Worm (Caenorhabditis elegans) whole organism, L3 larva: ENCODE results near the gene F02E8.4.

ENCODE experiments used
- R02D3.7 ChIP-seq: fragments of 150-350 bp; optimal IDR thresholded peaks from 2 replicates; lab custom pipeline; 2014; ENCODE audit warnings: missing biosample characterization, missing genetic modification characterization
- ZK546.5 ChIP-seq: sonication (generic microtip); optimal IDR thresholded peaks from 2 replicates; lab custom pipeline; 2017; ENCODE audit warnings: missing biosample characterization, missing genetic modification characterization
- aly-2 ChIP-seq: fragments of 150-350 bp; optimal IDR thresholded peaks from 2 replicates; lab custom pipeline; 2014; ENCODE audit warnings: missing biosample characterization, missing genetic modification characterization
- ama-1 ChIP-seq: fragments of 150-350 bp; optimal IDR thresholded peaks from 2 replicates; lab custom pipeline; 2018
- ceh-16 ChIP-seq: sonication (generic microtip); optimal IDR thresholded peaks from 2 replicates; lab custom pipeline; 2017; ENCODE audit warnings: missing biosample characterization, missing genetic modification characterization
- ceh-28 ChIP-seq: fragments of 150-350 bp; optimal IDR thresholded peaks from 2 replicates; lab custom pipeline; 2014; ENCODE audit warnings: missing biosample characterization, missing genetic modification reagents, missing genetic modification characterization
- ceh-82 ChIP-seq: fragments of 150-350 bp; optimal IDR thresholded peaks from 2 replicates; lab custom pipeline; 2014; ENCODE audit warnings: missing biosample characterization, missing genetic modification characterization
- ceh-9 ChIP-seq: sonication (generic microtip); optimal IDR thresholded peaks from 2 replicates; lab custom pipeline; 2018; ENCODE audit warnings: missing biosample characterization, missing genetic modification characterization
- daf-12 ChIP-seq: fragments of 150-350 bp; optimal IDR thresholded peaks from 2 replicates; lab custom pipeline; 2014; ENCODE audit warnings: missing biosample characterization, missing genetic modification reagents, missing genetic modification characterization
- egl-27 ChIP-seq: sonication (generic microtip); optimal IDR thresholded peaks from 4 replicates; lab custom pipeline; 2017; ENCODE audit warnings: missing biosample characterization, missing genetic modification reagents, missing genetic modification characterization
- egl-5 ChIP-seq: fragments of 150-350 bp; optimal IDR thresholded peaks from 2 replicates; lab custom pipeline; 2017; ENCODE audit warnings: missing biosample characterization, missing genetic modification reagents, missing genetic modification characterization, inconsistent platforms
- elt-1 ChIP-seq: fragments of 150-350 bp; optimal IDR thresholded peaks from 2 replicates; lab custom pipeline; 2014; ENCODE audit warnings: missing biosample characterization, missing genetic modification characterization
- elt-2 ChIP-seq: sonication (generic microtip); optimal IDR thresholded peaks from 2 replicates; lab custom pipeline; 2016; ENCODE audit warnings: missing genetic modification reagents, mild to moderate bottlenecking, missing genetic modification characterization, missing compliant biosample characterization
- elt-3 ChIP-seq, 3 experiments: fragments of 150-350 bp in 1 of 3; sonication (generic microtip) in 2 of 3; optimal IDR thresholded peaks; 2 replicates in 2 of 3; 4 replicates in 1 of 3; lab custom pipeline; 2014 to 2017; ENCODE audit warnings: missing biosample characterization in 3 of 3, missing genetic modification characterization in 3 of 3
- eor-1 ChIP-seq, 2 experiments: fragments of 150-350 bp; optimal IDR thresholded peaks; 2 replicates each; lab custom pipeline; 2014 to 2018; ENCODE audit warnings: missing biosample characterization in 2 of 2, missing genetic modification characterization in 2 of 2
- fkh-10 ChIP-seq: sonication (generic microtip); optimal IDR thresholded peaks from 2 replicates; lab custom pipeline; 2017; ENCODE audit warnings: missing biosample characterization, missing genetic modification reagents, missing genetic modification characterization
- fkh-2 ChIP-seq: fragments of 150-350 bp; optimal IDR thresholded peaks from 2 replicates; lab custom pipeline; 2014; ENCODE audit warnings: missing biosample characterization, missing genetic modification reagents, missing genetic modification characterization
- fos-1 ChIP-seq: fragments of 150-350 bp; optimal IDR thresholded peaks from 2 replicates; lab custom pipeline; 2014; ENCODE audit warnings: missing biosample characterization, missing genetic modification characterization
- hmg-11 ChIP-seq: sonication (generic microtip); optimal IDR thresholded peaks from 2 replicates; lab custom pipeline; 2016; ENCODE audit warnings: missing genetic modification characterization, missing compliant biosample characterization
- jun-1 ChIP-seq: fragments of 150-350 bp; optimal IDR thresholded peaks from 2 replicates; lab custom pipeline; 2014; ENCODE audit warnings: missing biosample characterization, missing genetic modification reagents, missing genetic modification characterization
- lin-15B ChIP-seq: fragments of 150-350 bp; optimal IDR thresholded peaks from 2 replicates; lab custom pipeline; 2014; ENCODE audit warnings: missing biosample characterization, missing genetic modification characterization
- lin-39 ChIP-seq: fragments of 150-350 bp; optimal IDR thresholded peaks from 2 replicates; lab custom pipeline; 2018; ENCODE audit warnings: missing biosample characterization, missing genetic modification reagents, missing genetic modification characterization
- lsy-12 ChIP-seq: sonication (generic microtip); optimal IDR thresholded peaks from 2 replicates; lab custom pipeline; 2016; ENCODE audit warnings: mild to moderate bottlenecking, missing genetic modification characterization, missing compliant biosample characterization
- mdl-1 ChIP-seq: fragments of 150-350 bp; optimal IDR thresholded peaks from 2 replicates; lab custom pipeline; 2014; ENCODE audit warnings: missing biosample characterization, missing genetic modification characterization
- mml-1 ChIP-seq: fragments of 150-350 bp; sonication (generic microtip); optimal IDR thresholded peaks from 3 replicates; lab custom pipeline; 2014; ENCODE audit warnings: missing biosample characterization, missing genetic modification characterization
- nfya-1 ChIP-seq: sonication (generic microtip); optimal IDR thresholded peaks from 2 replicates; lab custom pipeline; 2017; ENCODE audit warnings: missing genetic modification characterization, mild to moderate bottlenecking, missing compliant biosample characterization, antibody characterized with exemption, moderate library complexity; ENCODE audit not compliant: insufficient read depth
- nhr-11 ChIP-seq: fragments of 150-350 bp; optimal IDR thresholded peaks from 2 replicates; lab custom pipeline; 2014; ENCODE audit warnings: missing biosample characterization, missing genetic modification characterization
- nhr-12 ChIP-seq: fragments of 150-350 bp; optimal IDR thresholded peaks from 2 replicates; lab custom pipeline; 2014; ENCODE audit warnings: missing biosample characterization, missing genetic modification characterization
- nhr-23 ChIP-seq: fragments of 150-350 bp; optimal IDR thresholded peaks from 2 replicates; lab custom pipeline; 2014; ENCODE audit warnings: missing biosample characterization, missing genetic modification reagents, missing genetic modification characterization
- nhr-237 ChIP-seq: fragments of 150-350 bp; optimal IDR thresholded peaks from 2 replicates; lab custom pipeline; 2014; ENCODE audit warnings: missing biosample characterization, missing genetic modification characterization
- nhr-25 ChIP-seq: sonication (generic microtip); optimal IDR thresholded peaks from 2 replicates; lab custom pipeline; 2017; ENCODE audit warnings: missing biosample characterization, missing genetic modification characterization
- nhr-28 ChIP-seq: fragments of 150-350 bp; optimal IDR thresholded peaks from 2 replicates; lab custom pipeline; 2014; ENCODE audit warnings: missing biosample characterization, missing genetic modification characterization
- nhr-43 ChIP-seq: sonication (generic microtip); optimal IDR thresholded peaks from 2 replicates; lab custom pipeline; 2016; ENCODE audit warnings: mild to moderate bottlenecking, missing genetic modification characterization, missing compliant biosample characterization; ENCODE audit not compliant: poor library complexity, severe bottlenecking
- nhr-67 ChIP-seq: fragments of 150-350 bp; optimal IDR thresholded peaks from 2 replicates; lab custom pipeline; 2014; ENCODE audit warnings: missing biosample characterization, missing genetic modification characterization
- nhr-76 ChIP-seq: fragments of 150-350 bp; sonication (generic microtip); optimal IDR thresholded peaks from 5 replicates; lab custom pipeline; 2014; ENCODE audit warnings: missing biosample characterization, missing genetic modification characterization
- nhr-77 ChIP-seq: fragments of 150-350 bp; optimal IDR thresholded peaks from 2 replicates; lab custom pipeline; 2014; ENCODE audit warnings: missing biosample characterization, missing genetic modification characterization
- pha-4 ChIP-seq: fragments of 150-350 bp; optimal IDR thresholded peaks from 2 replicates; lab custom pipeline; 2014; ENCODE audit warnings: missing biosample characterization, missing genetic modification reagents, missing genetic modification characterization
- pqm-1 ChIP-seq: fragments of 150-350 bp; optimal IDR thresholded peaks from 2 replicates; lab custom pipeline; 2017; ENCODE audit warnings: missing biosample characterization, missing genetic modification characterization, inconsistent platforms
- sea-2 ChIP-seq: fragments of 150-350 bp; sonication (generic microtip); optimal IDR thresholded peaks from 4 replicates; lab custom pipeline; 2014; ENCODE audit warnings: missing biosample characterization, missing genetic modification reagents, missing genetic modification characterization
- skn-1 ChIP-seq: fragments of 150-350 bp; optimal IDR thresholded peaks from 2 replicates; lab custom pipeline; 2014; ENCODE audit warnings: missing biosample characterization, missing genetic modification characterization
- snpc-4 ChIP-seq: fragments of 150-350 bp; optimal IDR thresholded peaks from 2 replicates; lab custom pipeline; 2014; ENCODE audit warnings: missing biosample characterization, missing genetic modification characterization
- tbx-2 ChIP-seq: sonication (generic microtip); optimal IDR thresholded peaks from 2 replicates; lab custom pipeline; 2016; ENCODE audit warnings: mild to moderate bottlenecking, missing genetic modification characterization, missing compliant biosample characterization
- unc-39 ChIP-seq: sonication (generic microtip); optimal IDR thresholded peaks from 4 replicates; lab custom pipeline; 2017; ENCODE audit warnings: missing biosample characterization, missing genetic modification characterization
- unc-62 ChIP-seq: fragments of 150-350 bp; sonication (generic microtip); optimal IDR thresholded peaks from 4 replicates; lab custom pipeline; 2014; ENCODE audit warnings: missing biosample characterization, missing genetic modification reagents, missing genetic modification characterization
- zag-1 ChIP-seq: fragments of 150-350 bp; optimal IDR thresholded peaks from 2 replicates; lab custom pipeline; 2014; ENCODE audit warnings: missing biosample characterization, missing genetic modification characterization
- ztf-11 ChIP-seq: fragments of 150-350 bp; optimal IDR thresholded peaks from 2 replicates; lab custom pipeline; 2014; ENCODE audit warnings: missing biosample characterization, missing genetic modification characterization
- ztf-4 ChIP-seq: fragments of 150-350 bp; optimal IDR thresholded peaks from 2 replicates; lab custom pipeline; 2014; ENCODE audit warnings: missing biosample characterization, missing genetic modification characterization

The F02E8.4 gene

ce11 chrX:4453101-4453500 is 819 bp upstream of the F02E8.4 start:
- TF ChIP-seq elt-3 (tag; optimal IDR thresholded peaks at IDR 0.05; lab: Kevin White, UChicago) = peak in 1 of 3 experiments; percentile 38
- TF ChIP-seq ceh-82 (tag; lab: Kevin White, UChicago) = no peak
- TF ChIP-seq daf-12 (tag; lab: Kevin White, UChicago) = no peak

DNA sequence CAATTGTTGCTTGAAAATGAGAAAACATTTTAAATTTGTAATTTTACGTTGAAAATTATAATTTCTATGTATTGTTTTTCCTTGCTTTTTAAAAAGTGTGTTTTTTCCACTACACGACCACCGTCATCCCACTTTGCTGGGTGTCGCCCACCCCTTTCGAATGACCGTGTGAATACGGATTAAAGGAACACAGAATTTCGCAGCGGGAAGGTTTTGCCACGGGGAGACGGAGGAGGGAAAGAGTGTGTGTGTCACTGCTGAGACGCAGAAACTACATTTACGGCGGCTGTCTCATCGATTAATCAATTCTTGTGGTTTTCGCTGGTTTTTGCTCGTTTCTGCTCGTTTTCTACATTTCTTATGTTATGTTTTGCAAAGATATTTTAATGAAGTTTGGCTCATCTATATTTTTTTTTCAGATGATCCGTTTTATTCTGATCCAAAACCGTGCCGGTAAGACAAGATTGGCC is 4.0 kb downstream of the F02E8.4 start, which contains the start of gene aps-2:
Gene aps-2 (plus strand): TSS at position 420 of the 470 bp plus-strand sequence.
- TF ChIP-seq mml-1 (tag; lab: Kevin White, UChicago) (no peak), ceh-16 (no peak), aly-2 (no peak), ceh-82 (tag; lab: Kevin White, UChicago) (no peak), fos-1 (tag; lab: Kevin White, UChicago) (no peak), ztf-11 (no peak), elt-2 (tag; lab: Kevin White, UChicago) (peak; percentile 38), nhr-28 (tag; lab: Kevin White, UChicago) (no peak), pqm-1 (tag; lab: Kevin White, UChicago) (no peak), ztf-4 (tag; lab: Kevin White, UChicago) (no peak), ceh-9 (tag; lab: Kevin White, UChicago) (no peak), tbx-2 (tag; lab: Kevin White, UChicago) (no peak), zag-1 (tag; lab: Kevin White, UChicago) (no peak), ama-1 (no peak), ceh-28 (tag; lab: Kevin White, UChicago) (peak; percentile 61), ZK546.5 (no peak), egl-5 (tag; lab: Kevin White, UChicago) (peak; percentile 59), nhr-67 (tag; lab: Kevin White, UChicago) (no peak), lin-15B (tag; lab: Kevin White, UChicago) (peak; percentile 35), daf-12 (tag; lab: Kevin White, UChicago) (no peak), nhr-12 (no peak), mdl-1 (tag; lab: Kevin White, UChicago) (no peak), sea-2 (GFP tag; lab: Kevin White, UChicago) (peak; percentile 93), nhr-23 (tag; lab: Kevin White, UChicago) (peak; percentile 35), pha-4 (tag; lab: Kevin White, UChicago) (no peak), eor-1 (tag; optimal IDR thresholded peaks at IDR 0.05; lab: Kevin White, UChicago) (no peak), lsy-12 (tag; lab: Kevin White, UChicago) (no peak), nhr-11 (tag; lab: Kevin White, UChicago) (no peak), snpc-4 (peak; percentile 61), R02D3.7 (tag; lab: Kevin White, UChicago) (peak; percentile 90), egl-27 (tag; lab: Kevin White, UChicago) (no peak), elt-1 (tag; lab: Kevin White, UChicago) (no peak), fkh-2 (tag; lab: Kevin White, UChicago) (no peak), nhr-77 (tag; lab: Kevin White, UChicago) (no peak), hmg-11 (peak; percentile 83), skn-1 (tag; lab: Kevin White, UChicago) (peak; percentile 21), nhr-237 (no peak), fkh-10 (GFP tag; lab: Kevin White, UChicago) (peak; percentile 25), jun-1 (tag; lab: Kevin White, UChicago) (no peak), lin-39 (peak; percentile 78), unc-62 (GFP tag; lab: Kevin White, UChicago) (no peak), nhr-25 (tag; lab: Kevin White, UChicago) (peak; percentile 64), unc-39 (no peak), nfya-1 (tag; lab: Kevin White, UChicago) (peak; percentile 82), nhr-76 (tag; lab: Kevin White, UChicago) (no peak), nhr-43 (peak; percentile 12), elt-3 (tag; optimal IDR thresholded peaks at IDR 0.05; lab: Kevin White, UChicago) (no peak)
- TF ChIP-seq, all 47 proteins: peak for 15
